Fruit fly (Drosophila melanogaster) whole organism, embryonic: ENCODE measurements around the gene fit.

ENCODE experiments used
- Adf1 ChIP-seq: fragments of 200-800 bp; sonication (Bioruptor generic); IDR thresholded peaks from 2 replicates; pipeline ENCODE4 v1.3.6; 2022; ENCODE audit warnings: missing biosample characterization, missing genetic modification characterization
- Bdp1 ChIP-seq: fragments of 200-800 bp; sonication (Bioruptor generic); optimal IDR thresholded peaks from 3 replicates; lab custom pipeline; 2016; ENCODE audit warnings: missing biosample characterization, missing genetic modification characterization
- CG10959 ChIP-seq: fragments of 200-800 bp; sonication (Bioruptor generic); IDR thresholded peaks from 2 replicates; pipeline ENCODE4 v1.3.6; 2022; ENCODE audit warnings: missing biosample characterization, missing genetic modification characterization
- CG11695 ChIP-seq: fragments of 200-800 bp; sonication (Bioruptor generic); IDR thresholded peaks from 3 replicates; pipeline ENCODE4 v1.3.6; 2022; ENCODE audit warnings: missing biosample characterization, missing genetic modification characterization
- CG12219 ChIP-seq: fragments of 200-800 bp; sonication (Bioruptor generic); optimal IDR thresholded peaks from 3 replicates; lab custom pipeline; 2018; ENCODE audit warnings: missing biosample characterization, mild to moderate bottlenecking, missing genetic modification characterization
- CG12659 ChIP-seq: fragments of 200-800 bp; sonication (Bioruptor generic); optimal IDR thresholded peaks from 3 replicates; lab custom pipeline; 2017; ENCODE audit warnings: mild to moderate bottlenecking, missing biosample characterization, missing genetic modification reagents, missing genetic modification characterization
- CG12942 ChIP-seq: fragments of 200-800 bp; sonication (Bioruptor generic); optimal IDR thresholded peaks from 3 replicates; lab custom pipeline; 2016; ENCODE audit warnings: missing biosample characterization, missing genetic modification characterization
- CG13287 ChIP-seq: fragments of 200-800 bp; sonication (Bioruptor generic); IDR thresholded peaks from 2 replicates; pipeline ENCODE4 v1.3.6; 2022; ENCODE audit warnings: missing biosample characterization, missing genetic modification characterization; ENCODE audit not compliant: partially characterized antibody
- CG13424 ChIP-seq: fragments of 200-800 bp; sonication (Bioruptor generic); optimal IDR thresholded peaks from 2 replicates; lab custom pipeline; 2019; ENCODE audit warnings: missing biosample characterization, mild to moderate bottlenecking, missing genetic modification characterization, moderate library complexity
- CG17802 ChIP-seq: fragments of 200-800 bp; sonication (Bioruptor generic); optimal IDR thresholded peaks from 2 replicates; lab custom pipeline; 2018; ENCODE audit warnings: missing biosample characterization, mild to moderate bottlenecking, missing genetic modification characterization, moderate library complexity
- CG2712 ChIP-seq: fragments of 200-800 bp; optimal IDR thresholded peaks from 3 replicates; lab custom pipeline; 2019; ENCODE audit warnings: missing biosample characterization, mild to moderate bottlenecking, missing genetic modification characterization, moderate library complexity
- CG32772 ChIP-seq: fragments of 200-800 bp; sonication (Bioruptor generic); IDR thresholded peaks from 2 replicates; pipeline ENCODE4 v1.3.6; 2022; ENCODE audit warnings: missing biosample characterization, missing genetic modification characterization
- CG3995 ChIP-seq: fragments of 200-800 bp; sonication (Bioruptor generic); optimal IDR thresholded peaks from 3 replicates; lab custom pipeline; 2016; ENCODE audit warnings: missing biosample characterization, missing genetic modification characterization
- CG4424 ChIP-seq: fragments of 200-800 bp; sonication (Bioruptor generic); optimal IDR thresholded peaks from 3 replicates; lab custom pipeline; 2016; ENCODE audit warnings: missing biosample characterization, missing genetic modification characterization
- CG8924 ChIP-seq: fragments of 200-800 bp; optimal IDR thresholded peaks from 3 replicates; lab custom pipeline; 2019; ENCODE audit warnings: missing biosample characterization, mild to moderate bottlenecking, missing genetic modification characterization, moderate library complexity
- CkIIα-i1 ChIP-seq: fragments of 200-800 bp; sonication (Bioruptor generic); IDR thresholded peaks from 2 replicates; pipeline ENCODE4 v1.3.6; 2022; ENCODE audit warnings: missing biosample characterization, missing genetic modification characterization
- D ChIP-seq, 2 experiments: fragments of 200-800 bp in 1 of 2; fragments of >200 bp in 1 of 2; sonication (Bioruptor generic) in 1 of 2; optimal IDR thresholded peaks; 2 replicates in 1 of 2; 3 replicates in 1 of 2; lab custom pipeline; 2017; ENCODE audit warnings: mild to moderate bottlenecking in 1 of 2, missing biosample characterization in 1 of 2, missing genetic modification characterization in 1 of 2, missing genetic modification reagents in 1 of 2
- D19B ChIP-seq: fragments of 200-800 bp; sonication (Bioruptor generic); optimal IDR thresholded peaks from 2 replicates; lab custom pipeline; 2017; ENCODE audit warnings: missing biosample characterization, mild to moderate bottlenecking, missing genetic modification characterization
- Dll ChIP-seq: fragments of 200-800 bp; sonication (Bioruptor generic); IDR thresholded peaks from 4 replicates; pipeline ENCODE4 v1.3.6; 2022; ENCODE audit warnings: missing biosample characterization, missing genetic modification characterization; ENCODE audit not compliant: partially characterized antibody
- Ets65A ChIP-seq: fragments of 200-800 bp; sonication (Bioruptor generic); peaks from one replicate; lab custom pipeline; 2016; ENCODE audit warnings: missing biosample characterization, missing genetic modification characterization
- Fer1 ChIP-seq: fragments of 200-800 bp; sonication (Bioruptor generic); optimal IDR thresholded peaks from 2 replicates; lab custom pipeline; 2017; ENCODE audit warnings: missing biosample characterization, mild to moderate bottlenecking, missing genetic modification characterization
- GATAe ChIP-seq: fragments of 200-800 bp; sonication (Bioruptor generic); conservative IDR thresholded peaks from 2 replicates; pipeline ENCODE4 v1.3.6; 2022; ENCODE audit warnings: missing biosample characterization, missing genetic modification characterization
- Hr51 ChIP-seq, 2 experiments: fragments of 200-800 bp; sonication (Bioruptor generic); optimal IDR thresholded peaks; 2 replicates in 1 of 2; 3 replicates in 1 of 2; lab custom pipeline; 2016 to 2018; ENCODE audit warnings: missing biosample characterization in 2 of 2, missing genetic modification characterization in 2 of 2, mild to moderate bottlenecking in 1 of 2, moderate library complexity in 1 of 2
- Med ChIP-seq: fragments of 200-800 bp; sonication (Bioruptor generic); peaks from one replicate; lab custom pipeline; 2016; ENCODE audit warnings: missing biosample characterization, missing genetic modification characterization, mild to moderate bottlenecking, inconsistent platforms, moderate library complexity
- Pdp1 ChIP-seq, 2 experiments: fragments of 200-800 bp; sonication (Bioruptor generic); optimal IDR thresholded peaks; 3 replicates each; lab custom pipeline; 2016; ENCODE audit warnings: missing biosample characterization in 2 of 2, missing genetic modification characterization in 2 of 2, mild to moderate bottlenecking in 1 of 2, moderate library complexity in 1 of 2
- Xrp1 ChIP-seq: fragments of 200-800 bp; sonication (Bioruptor generic); IDR thresholded peaks from 2 replicates; pipeline ENCODE4 v1.3.6; 2022; ENCODE audit warnings: missing biosample characterization, missing genetic modification characterization
- cg ChIP-seq: fragments of 200-800 bp; sonication (Bioruptor generic); optimal IDR thresholded peaks from 3 replicates; lab custom pipeline; 2019; ENCODE audit warnings: missing biosample characterization, mild to moderate bottlenecking, missing genetic modification characterization, moderate library complexity
- crol ChIP-seq: fragments of 200-800 bp; sonication (Bioruptor generic); IDR thresholded peaks from 2 replicates; pipeline ENCODE4 v1.3.6; 2022; ENCODE audit warnings: missing biosample characterization, missing genetic modification characterization
- crp ChIP-seq, 2 experiments: fragments of 200-800 bp; sonication (Bioruptor generic); optimal IDR thresholded peaks; 2 replicates in 1 of 2; 3 replicates in 1 of 2; lab custom pipeline; 2017; ENCODE audit warnings: missing biosample characterization in 2 of 2, missing genetic modification characterization in 2 of 2, mild to moderate bottlenecking in 1 of 2, moderate library complexity in 1 of 2
- dmrt11E ChIP-seq: fragments of 200-800 bp; sonication (Bioruptor generic); optimal IDR thresholded peaks from 3 replicates; lab custom pipeline; 2018; ENCODE audit warnings: missing biosample characterization, mild to moderate bottlenecking, missing genetic modification characterization, moderate library complexity
- eve ChIP-seq, 2 experiments: fragments of >200 bp; optimal IDR thresholded peaks; 2 replicates each; lab custom pipeline; 2017; ENCODE audit warnings: missing biosample characterization in 2 of 2, missing genetic modification characterization in 2 of 2
- exex ChIP-seq: fragments of 200-800 bp; sonication (Bioruptor generic); optimal IDR thresholded peaks from 4 replicates; lab custom pipeline; 2018; ENCODE audit warnings: missing biosample characterization, mild to moderate bottlenecking, missing genetic modification characterization, moderate library complexity
- gem ChIP-seq: fragments of 200-800 bp; sonication (Bioruptor generic); optimal IDR thresholded peaks from 2 replicates; lab custom pipeline; 2019; ENCODE audit warnings: missing biosample characterization, mild to moderate bottlenecking, missing genetic modification characterization, moderate library complexity
- grn ChIP-seq: fragments of 200-800 bp; sonication (Bioruptor generic); optimal IDR thresholded peaks from 3 replicates; lab custom pipeline; 2017; ENCODE audit warnings: missing biosample characterization, missing genetic modification characterization
- gro ChIP-seq: fragments of 200-800 bp; sonication (Bioruptor generic); optimal IDR thresholded peaks from 2 replicates; lab custom pipeline; 2016; ENCODE audit warnings: missing biosample characterization, missing genetic modification characterization
- lilli ChIP-seq: fragments of 200-800 bp; sonication (Bioruptor generic); optimal IDR thresholded peaks from 3 replicates; lab custom pipeline; 2016; ENCODE audit warnings: missing biosample characterization, missing genetic modification characterization
- mirr ChIP-seq: fragments of 200-800 bp; sonication (Bioruptor generic); optimal IDR thresholded peaks from 3 replicates; lab custom pipeline; 2018; ENCODE audit warnings: missing biosample characterization, mild to moderate bottlenecking, missing genetic modification characterization
- nerfin-1 ChIP-seq: fragments of 200-800 bp; sonication (Bioruptor generic); optimal IDR thresholded peaks from 3 replicates; lab custom pipeline; 2019; ENCODE audit warnings: missing biosample characterization, mild to moderate bottlenecking, missing genetic modification characterization, moderate library complexity
- nom ChIP-seq: fragments of 200-800 bp; sonication (Bioruptor generic); optimal IDR thresholded peaks from 2 replicates; lab custom pipeline; 2017; ENCODE audit warnings: missing biosample characterization, missing genetic modification characterization, mild to moderate bottlenecking, moderate library complexity, missing genetic modification reagents
- pfk ChIP-seq: fragments of 200-800 bp; sonication (Bioruptor generic); optimal IDR thresholded peaks from 2 replicates; lab custom pipeline; 2018; ENCODE audit warnings: missing biosample characterization, mild to moderate bottlenecking, missing genetic modification characterization, moderate library complexity
- pho ChIP-seq: fragments of 200-800 bp; sonication (Bioruptor generic); optimal IDR thresholded peaks from 2 replicates; lab custom pipeline; 2016; ENCODE audit warnings: missing biosample characterization, missing genetic modification characterization
- phol ChIP-seq: fragments of 200-800 bp; sonication (Bioruptor generic); optimal IDR thresholded peaks from 3 replicates; lab custom pipeline; 2018; ENCODE audit warnings: missing biosample characterization, mild to moderate bottlenecking, missing genetic modification characterization, moderate library complexity
- pum ChIP-seq: fragments of 200-800 bp; sonication (Bioruptor generic); optimal IDR thresholded peaks from 2 replicates; lab custom pipeline; 2016; ENCODE audit warnings: missing biosample characterization, missing genetic modification characterization
- row ChIP-seq: fragments of 200-800 bp; sonication (Bioruptor generic); IDR thresholded peaks from 3 replicates; pipeline ENCODE4 v1.3.6; 2022; ENCODE audit warnings: missing biosample characterization, missing genetic modification characterization
- sens ChIP-seq: fragments of 200-800 bp; sonication (Bioruptor generic); peaks from one replicate; lab custom pipeline; 2016; ENCODE audit warnings: missing biosample characterization, missing genetic modification characterization
- sqz ChIP-seq: fragments of 200-800 bp; sonication (Bioruptor generic); optimal IDR thresholded peaks from 3 replicates; lab custom pipeline; 2018; ENCODE audit warnings: missing biosample characterization, mild to moderate bottlenecking, missing genetic modification characterization
- vvl ChIP-seq: fragments of 200-800 bp; sonication (Bioruptor generic); IDR thresholded peaks from 2 replicates; pipeline ENCODE4 v1.3.6; 2022; ENCODE audit warnings: missing biosample characterization, missing genetic modification characterization
- zfh1 ChIP-seq: fragments of 200-800 bp; sonication (Bioruptor generic); IDR thresholded peaks from 3 replicates; pipeline ENCODE4 v1.3.6; 2022; ENCODE audit warnings: missing biosample characterization, missing genetic modification characterization

fit gene

dm6 chr3R:21841474-21842376 lies 42.5 kb downstream of the fit start:
- no peak for TF ChIP-seq CG11695 (GFP tag; lab: Robert Waterston, UW)
- no peak for TF ChIP-seq CkIIα-i1 (GFP tag; lab: Robert Waterston, UW)
- peak; percentile 14 for TF ChIP-seq gem (tag; lab: Kevin White, UChicago)
- peak; percentile 47 for TF ChIP-seq sqz
- TF ChIP-seq crol = peak; percentile 86
- TF ChIP-seq vvl (GFP tag; lab: Robert Waterston, UW) = peak; percentile 86
- TF ChIP-seq CG2712 = no peak
- no peak for TF ChIP-seq nerfin-1 (tag; lab: Kevin White, UChicago)
- TF ChIP-seq CG8924 (tag; lab: Kevin White, UChicago) = no peak
- peak; percentile 31 for TF ChIP-seq dmrt11E
- TF ChIP-seq Xrp1 = peak; percentile 23; the same call in 1 of the 2 replicates
- peak; percentile 23 for TF ChIP-seq Ets65A
- no peak for TF ChIP-seq CG12219 (GFP tag; lab: Kevin White, UChicago)
- TF ChIP-seq nom = peak; percentile 60
- TF ChIP-seq lilli = no peak
- TF ChIP-seq phol (tag; lab: Kevin White, UChicago) = peak; percentile 1
- TF ChIP-seq CG12942 = no peak
- peak; percentile 52 for TF ChIP-seq sens (GFP tag; lab: Kevin White, UChicago)
- 0 out of 2 replicates have a peak, but pooled peaks have one; percentile 32 for TF ChIP-seq CG32772
- no peak for TF ChIP-seq gro (GFP tag; lab: Kevin White, UChicago)
- no peak for TF ChIP-seq CG4424 (GFP tag; lab: Kevin White, UChicago)
- TF ChIP-seq row (GFP tag; lab: Robert Waterston, UW) = peak; percentile 18; the same call in 1 of the 3 replicates
- peak; percentile 35 for TF ChIP-seq D19B
- no peak for TF ChIP-seq CG10959 (GFP tag; lab: Robert Waterston, UW)

DNA sequence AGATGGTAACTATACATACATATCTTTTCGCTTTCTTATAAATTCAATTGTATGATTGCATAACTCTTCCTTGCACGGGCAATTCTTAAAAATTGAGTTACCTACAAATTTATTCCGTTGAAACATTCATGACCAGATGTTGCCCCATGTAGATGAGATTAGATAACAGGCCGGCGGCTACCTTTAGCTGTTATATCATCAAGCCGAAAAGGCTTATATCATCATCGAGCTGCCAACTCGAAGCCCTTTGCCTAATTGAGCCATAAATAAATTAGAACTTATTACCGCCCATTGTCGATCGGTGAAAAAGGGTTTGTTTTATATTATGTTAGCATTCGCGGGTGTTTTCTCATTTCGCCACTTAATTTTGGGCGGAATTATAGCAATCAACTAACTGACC lies 43.8 kb downstream of the fit start:
- no peak for TF ChIP-seq CG13287 (GFP tag; lab: Robert Waterston, UW)
- TF ChIP-seq CG13424 (tag; lab: Kevin White, UChicago) = no peak
- TF ChIP-seq Med (GFP tag; lab: Kevin White, UChicago) = peak; percentile 46
- peak; percentile 56 for TF ChIP-seq exex (tag; lab: Kevin White, UChicago)
- TF ChIP-seq zfh1 (GFP tag; lab: Robert Waterston, UW) = no peak
- peak; percentile 83 for TF ChIP-seq grn
- no peak for TF ChIP-seq CG8924 (tag; lab: Kevin White, UChicago)
- no peak for TF ChIP-seq Bdp1 (GFP tag; lab: Kevin White, UChicago)
- TF ChIP-seq eve (GFP tag; optimal IDR thresholded peaks at IDR 0.05; lab: Kevin White, UChicago) = peak in 1 of 2 experiments; percentile 46
- TF ChIP-seq Fer1 (GFP tag; lab: Kevin White, UChicago) = no peak
- TF ChIP-seq mirr (GFP tag; lab: Kevin White, UChicago) = peak; percentile 12
- TF ChIP-seq Dll (GFP tag; lab: Robert Waterston, UW) = no peak
- no peak for TF ChIP-seq CG12659
- no peak for TF ChIP-seq CG17802
- TF ChIP-seq pho (GFP tag; lab: Kevin White, UChicago) = no peak
- no peak for TF ChIP-seq D (optimal IDR thresholded peaks at IDR 0.05; lab: Kevin White, UChicago)
- no peak for TF ChIP-seq D (GFP tag; optimal IDR thresholded peaks at IDR 0.05; lab: Kevin White, UChicago)
- no peak for TF ChIP-seq GATAe (GFP tag; lab: Robert Waterston, UW)
- no peak for TF ChIP-seq CG2712
- TF ChIP-seq Hr51 (GFP tag; optimal IDR thresholded peaks at IDR 0.05; lab: Kevin White, UChicago) = no peak
- no peak for TF ChIP-seq Adf1 (GFP tag; lab: Robert Waterston, UW)
- no peak for TF ChIP-seq cg
- TF ChIP-seq crp (GFP tag; optimal IDR thresholded peaks at IDR 0.05; lab: Kevin White, UChicago) = no peak
- peak in 1 of 2 experiments; percentile 98 for TF ChIP-seq Pdp1 (GFP tag; optimal IDR thresholded peaks at IDR 0.05; lab: Kevin White, UChicago)
- TF ChIP-seq gro (GFP tag; lab: Kevin White, UChicago) = no peak
- TF ChIP-seq pum (GFP tag; lab: Kevin White, UChicago) = no peak
- no peak for TF ChIP-seq pfk (GFP tag; lab: Kevin White, UChicago)
- no peak for TF ChIP-seq CG3995
